Worm (Caenorhabditis elegans) whole organism, L4 larva: Measurements from ENCODE around the gene F08F1.9.
A peak's percentile ranks its signal among the peaks of the same experiment; 100 is the strongest.

Experiments
- F26F4.8 ChIP-seq: fragments of 200-800 bp; sonication (Bioruptor generic); conservative IDR thresholded peaks from 2 replicates; pipeline ENCODE4 v1.3.6; 2022; ENCODE audit warnings: missing genetic modification characterization, missing compliant biosample characterization
- F37D6.2 ChIP-seq: sonication (generic microtip); optimal IDR thresholded peaks from 2 replicates; lab custom pipeline; 2016; ENCODE audit warnings: mild to moderate bottlenecking, missing genetic modification characterization, missing compliant biosample characterization
- F44E2.7 ChIP-seq: fragments of 200-800 bp; sonication (Bioruptor generic); IDR thresholded peaks from 2 replicates; pipeline ENCODE4 v2.1.2; 2022; ENCODE audit warnings: missing genetic modification characterization, missing compliant biosample characterization
- F49E8.2 ChIP-seq: sonication (generic microtip); optimal IDR thresholded peaks from 2 replicates; lab custom pipeline; 2016; ENCODE audit warnings: missing compliant biosample characterization, mild to moderate bottlenecking, missing genetic modification characterization, borderline replicate concordance
- R02D3.7 ChIP-seq: fragments of 150-350 bp; sonication (generic microtip); optimal IDR thresholded peaks from 3 replicates; lab custom pipeline; 2014; ENCODE audit warnings: missing biosample characterization, missing genetic modification characterization
- T20F7.1 ChIP-seq: fragments of 200-800 bp; sonication (Bioruptor generic); optimal IDR thresholded peaks from 2 replicates; lab custom pipeline; 2018; ENCODE audit warnings: mild to moderate bottlenecking, missing genetic modification characterization, missing compliant biosample characterization
- T26A8.4 ChIP-seq: fragments of 200-800 bp; sonication (Bioruptor generic); IDR thresholded peaks from 2 replicates; pipeline ENCODE4 v1.3.6; 2022; ENCODE audit warnings: missing genetic modification characterization, missing compliant biosample characterization
- Y48G9A.11 ChIP-seq: fragments of 200-800 bp; sonication (Bioruptor generic); IDR thresholded peaks from 2 replicates; pipeline ENCODE4 v1.3.6; 2022; ENCODE audit warnings: missing genetic modification reagents, missing genetic modification characterization, missing compliant biosample characterization
- Y5F2A.4 ChIP-seq: fragments of 200-800 bp; sonication (Bioruptor generic); optimal IDR thresholded peaks from 2 replicates; lab custom pipeline; 2018; ENCODE audit warnings: mild to moderate bottlenecking, missing genetic modification characterization, missing compliant biosample characterization
- ZK546.5 ChIP-seq, 2 experiments: sonication (generic microtip); optimal IDR thresholded peaks; 2 replicates each; lab custom pipeline; 2017; ENCODE audit warnings: missing biosample characterization in 2 of 2, missing genetic modification characterization in 2 of 2
- aha-1 ChIP-seq: fragments of 150-350 bp; peaks from one replicate; lab custom pipeline; 2014; ENCODE audit warnings: missing biosample characterization, missing genetic modification characterization
- aly-2 ChIP-seq: sonication (generic microtip); optimal IDR thresholded peaks from 2 replicates; lab custom pipeline; 2018; ENCODE audit warnings: missing biosample characterization, missing genetic modification characterization
- attf-4 ChIP-seq: sonication (generic microtip); optimal IDR thresholded peaks from 3 replicates; lab custom pipeline; 2017; ENCODE audit warnings: missing biosample characterization, missing genetic modification characterization
- ceh-32 ChIP-seq: sonication (generic microtip); optimal IDR thresholded peaks from 2 replicates; lab custom pipeline; 2016; ENCODE audit warnings: mild to moderate bottlenecking, missing genetic modification characterization, missing compliant biosample characterization; ENCODE audit not compliant: poor library complexity
- ceh-62 ChIP-seq: sonication (generic microtip); optimal IDR thresholded peaks from 2 replicates; lab custom pipeline; 2017; ENCODE audit warnings: missing biosample characterization, missing genetic modification characterization
- ceh-82 ChIP-seq: sonication (generic microtip); optimal IDR thresholded peaks from 2 replicates; lab custom pipeline; 2017; ENCODE audit warnings: missing biosample characterization, missing genetic modification characterization
- daf-12 ChIP-seq: fragments of 150-350 bp; optimal IDR thresholded peaks from 2 replicates; lab custom pipeline; 2014; ENCODE audit warnings: missing biosample characterization, missing genetic modification reagents, missing genetic modification characterization
- daf-16 ChIP-seq, 3 experiments: sonication (generic microtip); optimal IDR thresholded peaks; 2 replicates each; lab custom pipeline; 2016 to 2017; ENCODE audit warnings: missing genetic modification characterization in 3 of 3, missing genetic modification reagents in 3 of 3, mild to moderate bottlenecking in 2 of 3, missing compliant biosample characterization in 2 of 3, missing biosample characterization in 1 of 3, moderate library complexity in 1 of 3
- daf-8 ChIP-seq: fragments of 200-800 bp; sonication (Bioruptor generic); IDR thresholded peaks from 2 replicates; pipeline ENCODE4 v1.3.6; 2022; ENCODE audit warnings: missing genetic modification characterization, missing compliant biosample characterization
- dmd-9 ChIP-seq: fragments of 200-800 bp; sonication (Bioruptor generic); IDR thresholded peaks from 2 replicates; pipeline ENCODE4 v1.3.6; 2022; ENCODE audit warnings: missing genetic modification reagents, missing genetic modification characterization, missing compliant biosample characterization
- dve-1 ChIP-seq: sonication (generic microtip); optimal IDR thresholded peaks from 2 replicates; lab custom pipeline; 2017; ENCODE audit warnings: antibody characterized with exemption, mild to moderate bottlenecking, missing genetic modification characterization, missing compliant biosample characterization; ENCODE audit not compliant: insufficient read depth
- gei-8 ChIP-seq: fragments of 200-800 bp; sonication (Bioruptor generic); optimal IDR thresholded peaks from 2 replicates; lab custom pipeline; 2018; ENCODE audit warnings: mild to moderate bottlenecking, missing genetic modification characterization, missing compliant biosample characterization
- hlh-11 ChIP-seq: fragments of 200-800 bp; sonication (Bioruptor generic); optimal IDR thresholded peaks from 2 replicates; lab custom pipeline; 2018; ENCODE audit warnings: mild to moderate bottlenecking, missing genetic modification characterization, missing compliant biosample characterization
- hlh-30 ChIP-seq: sonication (generic microtip); optimal IDR thresholded peaks from 2 replicates; lab custom pipeline; 2017; ENCODE audit warnings: antibody characterized with exemption, mild to moderate bottlenecking, missing genetic modification characterization, missing compliant biosample characterization; ENCODE audit not compliant: insufficient read depth
- jun-1 ChIP-seq: fragments of 150-350 bp; optimal IDR thresholded peaks from 2 replicates; lab custom pipeline; 2014; ENCODE audit warnings: missing biosample characterization, missing genetic modification reagents, missing genetic modification characterization
- lin-13 ChIP-seq: fragments of 150-350 bp; optimal IDR thresholded peaks from 2 replicates; lab custom pipeline; 2014; ENCODE audit warnings: missing biosample characterization, missing genetic modification reagents, missing genetic modification characterization
- lin-15B ChIP-seq: fragments of 150-350 bp; sonication (generic microtip); optimal IDR thresholded peaks from 3 replicates; lab custom pipeline; 2014; ENCODE audit warnings: missing biosample characterization, missing genetic modification characterization
- lin-38 ChIP-seq: fragments of 200-800 bp; sonication (Bioruptor generic); IDR thresholded peaks from 2 replicates; pipeline ENCODE4 v1.3.6; 2022; ENCODE audit warnings: missing genetic modification reagents, missing genetic modification characterization, missing compliant biosample characterization
- madf-5 ChIP-seq, 2 experiments: fragments of 200-800 bp; sonication (Bioruptor generic); IDR thresholded peaks; 2 replicates each; pipeline ENCODE4 v1.3.6; 2022; ENCODE audit warnings: missing compliant biosample characterization in 2 of 2, missing genetic modification characterization in 2 of 2
- madf-9 ChIP-seq: fragments of 200-800 bp; sonication (Bioruptor generic); conservative IDR thresholded peaks from 2 replicates; pipeline ENCODE4 v1.3.6; 2022; ENCODE audit warnings: missing genetic modification reagents, missing genetic modification characterization, missing compliant biosample characterization
- mdl-1 ChIP-seq, 2 experiments: fragments of 150-350 bp in 1 of 2; sonication (generic microtip) in 1 of 2; optimal IDR thresholded peaks; 2 replicates each; lab custom pipeline; 2014 to 2017; ENCODE audit warnings: missing biosample characterization in 2 of 2, missing genetic modification characterization in 2 of 2
- mep-1 ChIP-seq: fragments of 150-350 bp; sonication (generic microtip); optimal IDR thresholded peaks from 3 replicates; lab custom pipeline; 2014; ENCODE audit warnings: missing biosample characterization, missing genetic modification characterization
- mxl-3 ChIP-seq: fragments of 200-800 bp; sonication (Bioruptor generic); optimal IDR thresholded peaks from 2 replicates; lab custom pipeline; 2018; ENCODE audit warnings: mild to moderate bottlenecking, missing genetic modification characterization, missing compliant biosample characterization
- nhr-111 ChIP-seq: fragments of 200-800 bp; sonication (Bioruptor generic); optimal IDR thresholded peaks from 2 replicates; lab custom pipeline; 2018; ENCODE audit warnings: mild to moderate bottlenecking, missing genetic modification characterization, missing compliant biosample characterization
- nhr-237 ChIP-seq: sonication (generic microtip); optimal IDR thresholded peaks from 2 replicates; lab custom pipeline; 2017; ENCODE audit warnings: missing biosample characterization, missing genetic modification characterization
- nhr-28 ChIP-seq: fragments of 150-350 bp; optimal IDR thresholded peaks from 2 replicates; lab custom pipeline; 2014; ENCODE audit warnings: missing biosample characterization, missing genetic modification characterization
- nhr-41 ChIP-seq: fragments of 200-800 bp; sonication (Bioruptor generic); IDR thresholded peaks from 2 replicates; pipeline ENCODE4 v1.3.6; 2022; ENCODE audit warnings: missing genetic modification reagents, missing genetic modification characterization, missing compliant biosample characterization
- nhr-42 ChIP-seq: fragments of 200-800 bp; sonication (Bioruptor generic); IDR thresholded peaks from 2 replicates; pipeline ENCODE4 v1.3.6; 2022; ENCODE audit warnings: missing genetic modification characterization, missing compliant biosample characterization
- nhr-48 ChIP-seq: sonication (generic microtip); optimal IDR thresholded peaks from 2 replicates; lab custom pipeline; 2016; ENCODE audit warnings: mild to moderate bottlenecking, missing genetic modification characterization, missing compliant biosample characterization
- php-3 ChIP-seq: fragments of 200-800 bp; sonication (Bioruptor generic); IDR thresholded peaks from 2 replicates; pipeline ENCODE4 v1.3.6; 2022; ENCODE audit warnings: missing genetic modification reagents, missing genetic modification characterization, missing compliant biosample characterization
- saeg-2 ChIP-seq: fragments of 200-800 bp; sonication (Bioruptor generic); IDR thresholded peaks from 2 replicates; pipeline ENCODE4 v1.3.6; 2022; ENCODE audit warnings: missing genetic modification reagents, missing genetic modification characterization, missing compliant biosample characterization
- set-16 ChIP-seq: fragments of 200-800 bp; sonication (Bioruptor generic); IDR thresholded peaks from 2 replicates; pipeline ENCODE4 v1.3.6; 2022; ENCODE audit warnings: missing genetic modification reagents, missing genetic modification characterization, missing compliant biosample characterization
- skn-1 ChIP-seq: fragments of 150-350 bp; optimal IDR thresholded peaks from 2 replicates; lab custom pipeline; 2014; ENCODE audit warnings: missing biosample characterization, missing genetic modification characterization
- tra-1 ChIP-seq: fragments of 200-800 bp; sonication (Bioruptor generic); IDR thresholded peaks from 2 replicates; pipeline ENCODE4 v1.3.6; 2022; ENCODE audit warnings: missing genetic modification reagents, missing genetic modification characterization, missing compliant biosample characterization
- unc-62 ChIP-seq, 3 experiments: fragments of 150-350 bp in 1 of 3; sonication (generic microtip); optimal IDR thresholded peaks in 2 of 3; peaks in 1 of 3; 1 replicate in 1 of 3; 2 replicates in 2 of 3; lab custom pipeline; 2014 to 2017; ENCODE audit warnings: missing biosample characterization in 3 of 3, missing genetic modification characterization in 3 of 3, missing genetic modification reagents in 3 of 3, missing genotype in 1 of 3
- zag-1 ChIP-seq: fragments of 150-350 bp; optimal IDR thresholded peaks from 2 replicates; lab custom pipeline; 2014; ENCODE audit warnings: missing biosample characterization, missing genetic modification characterization
- zip-2 ChIP-seq: fragments of 150-350 bp; optimal IDR thresholded peaks from 2 replicates; lab custom pipeline; 2014; ENCODE audit warnings: missing biosample characterization, missing genetic modification characterization
- ztf-7 ChIP-seq: fragments of 150-350 bp; optimal IDR thresholded peaks from 2 replicates; lab custom pipeline; 2014; ENCODE audit warnings: missing biosample characterization, missing genetic modification characterization

F08F1.9 gene

ce11 chrX:8384642-8385181, 25.9 kb downstream of the F08F1.9 start, which contains the start of gene F41D9.2 (continued):
- TF ChIP-seq gei-8 (GFP tag; lab: Kevin White, UChicago) (no peak), nhr-41 (GFP tag; lab: Robert Waterston, UW) (no peak), dmd-9 (no peak), mep-1 (no peak), daf-12 (tag; lab: Kevin White, UChicago) (no peak), T20F7.1 (GFP tag; lab: Kevin White, UChicago) (no peak), ceh-62 (no peak), ceh-32 (tag; lab: Kevin White, UChicago) (no peak), F26F4.8 (GFP tag; lab: Robert Waterston, UW) (no peak), nhr-28 (peak; percentile 14), jun-1 (tag; lab: Kevin White, UChicago) (no peak)

- no peak for TF ChIP-seq ceh-82 (tag; lab: Kevin White, UChicago)
- TF ChIP-seq php-3 (GFP tag; lab: Robert Waterston, UW): no peak
- no peak for TF ChIP-seq lin-15B (tag; lab: Kevin White, UChicago)
- no peak for TF ChIP-seq lin-13 (GFP tag; lab: Kevin White, UChicago)
- TF ChIP-seq mxl-3: no peak
- TF ChIP-seq aly-2: no peak
- TF ChIP-seq Y48G9A.11: peak; percentile 70
- TF ChIP-seq mdl-1 (tag; optimal IDR thresholded peaks at IDR 0.05; lab: Kevin White, UChicago): no peak
- peak; percentile 3 for TF ChIP-seq dve-1
- TF ChIP-seq dmd-9: no peak
- peak; percentile 2 to 49 for TF ChIP-seq daf-16 (GFP tag; optimal IDR thresholded peaks at IDR 0.05; lab: Kevin White, UChicago)
- peak; percentile 53 for TF ChIP-seq daf-16 (tag; optimal IDR thresholded peaks at IDR 0.05; lab: Kevin White, UChicago)
- no peak for TF ChIP-seq nhr-48 (tag; lab: Kevin White, UChicago)
- peak; percentile 46 for TF ChIP-seq T26A8.4 (GFP tag; lab: Robert Waterston, UW)
- TF ChIP-seq madf-5 (GFP tag; IDR thresholded peaks at IDR 0.05; lab: Robert Waterston, UW): peak; percentile 70 to 78; a peak in 3 of 4 replicates
- TF ChIP-seq daf-8: no peak
- TF ChIP-seq madf-9 (GFP tag; lab: Robert Waterston, UW): no peak
- peak; percentile 24 for TF ChIP-seq nhr-111 (GFP tag; lab: Kevin White, UChicago)
- no peak for TF ChIP-seq ceh-62
- peak; percentile 22 for TF ChIP-seq F49E8.2 (tag; lab: Kevin White, UChicago)
- peak; percentile 22 for TF ChIP-seq hlh-11 (tag; lab: Kevin White, UChicago)
- TF ChIP-seq unc-62 (GFP tag; optimal IDR thresholded peaks at IDR 0.05 in 1 of 2; lab: Kevin White, UChicago): no peak
- TF ChIP-seq unc-62 (tag; optimal IDR thresholded peaks at IDR 0.05; lab: Kevin White, UChicago): no peak
- no peak for TF ChIP-seq zag-1 (tag; lab: Kevin White, UChicago)
- TF ChIP-seq tra-1 (GFP tag; lab: Robert Waterston, UW): peak; percentile 85
- TF ChIP-seq zip-2 (tag; lab: Kevin White, UChicago): no peak
- TF ChIP-seq nhr-42 (GFP tag; lab: Robert Waterston, UW): 0 out of 2 replicates have a peak, but pooled peaks have one; percentile 10
- peak; percentile 21 for TF ChIP-seq mep-1
- peak; percentile 38 for TF ChIP-seq Y5F2A.4 (GFP tag; lab: Kevin White, UChicago)
- peak; percentile 29 for TF ChIP-seq gei-8 (GFP tag; lab: Kevin White, UChicago)
- peak; percentile 80; the same call in 1 of the 2 replicates for TF ChIP-seq F44E2.7 (GFP tag; lab: Robert Waterston, UW)
- TF ChIP-seq aha-1 (tag; lab: Kevin White, UChicago): peak; percentile 27
- no peak for TF ChIP-seq saeg-2 (GFP tag; lab: Robert Waterston, UW)
- no peak for TF ChIP-seq nhr-28
- no peak for TF ChIP-seq skn-1
- peak; percentile 30 for TF ChIP-seq hlh-30 (tag; lab: Kevin White, UChicago)
- no peak for TF ChIP-seq attf-4 (tag; lab: Kevin White, UChicago)
- TF ChIP-seq ZK546.5 (tag; optimal IDR thresholded peaks at IDR 0.05; lab: Kevin White, UChicago): no peak
- no peak for TF ChIP-seq daf-12 (tag; lab: Kevin White, UChicago)
- TF ChIP-seq F37D6.2: no peak
- no peak for TF ChIP-seq R02D3.7 (tag; lab: Kevin White, UChicago)
- no peak for TF ChIP-seq ztf-7
- no peak for TF ChIP-seq set-16 (GFP tag; lab: Robert Waterston, UW)
- TF ChIP-seq nhr-237 (tag; lab: Kevin White, UChicago): no peak
- TF ChIP-seq lin-38 (GFP tag; lab: Robert Waterston, UW): peak; percentile 70
Measured at ce11 chrX:8381651-8382050, 29.0 kb downstream of the F08F1.9 start.
